Worm (Caenorhabditis elegans) whole organism, L1 larva: ENCODE results near the gene sur-7.
A peak's percentile ranks its signal among the peaks of the same experiment; 100 is the strongest.

ENCODE experiments used
- C04F5.9 ChIP-seq: sonication (generic microtip); optimal IDR thresholded peaks from 2 replicates; lab custom pipeline; 2016; ENCODE audit warnings: missing genetic modification characterization, missing compliant biosample characterization
- F16B12.6 ChIP-seq: fragments of 150-350 bp; optimal IDR thresholded peaks from 2 replicates; lab custom pipeline; 2014; ENCODE audit warnings: missing biosample characterization, missing genetic modification characterization
- ama-1 ChIP-seq: fragments of 150-350 bp; optimal IDR thresholded peaks from 2 replicates; lab custom pipeline; 2014
- blmp-1 ChIP-seq: fragments of 150-350 bp; optimal IDR thresholded peaks from 2 replicates; lab custom pipeline; 2014; ENCODE audit warnings: missing biosample characterization, missing genetic modification characterization
- ceh-63 ChIP-seq: fragments of 200-800 bp; sonication (Bioruptor generic); optimal IDR thresholded peaks from 2 replicates; lab custom pipeline; 2018; ENCODE audit warnings: mild to moderate bottlenecking, missing genetic modification characterization, missing compliant biosample characterization
- ceh-82 ChIP-seq, 3 experiments: fragments of 150-350 bp in 1 of 3; sonication (generic microtip) in 2 of 3; optimal IDR thresholded peaks; 2 replicates each; lab custom pipeline; 2014 to 2017; ENCODE audit warnings: missing biosample characterization in 3 of 3, missing genetic modification characterization in 3 of 3
- ceh-88 ChIP-seq: fragments of 200-800 bp; sonication (Bioruptor generic); IDR thresholded peaks from 2 replicates; pipeline ENCODE4 v1.3.6; 2022; ENCODE audit warnings: missing genetic modification characterization, missing compliant biosample characterization
- ceh-90 ChIP-seq: sonication (generic microtip); optimal IDR thresholded peaks from 2 replicates; lab custom pipeline; 2016; ENCODE audit warnings: missing genetic modification characterization, missing compliant biosample characterization
- ces-1 ChIP-seq: fragments of 150-350 bp; optimal IDR thresholded peaks from 2 replicates; lab custom pipeline; 2014; ENCODE audit warnings: missing biosample characterization, missing genetic modification reagents, missing genetic modification characterization
- dpl-1 ChIP-seq, 3 experiments: fragments of 150-350 bp in 2 of 3; sonication (generic microtip) in 1 of 3; optimal IDR thresholded peaks; 2 replicates each; lab custom pipeline; 2014 to 2017; ENCODE audit warnings: missing biosample characterization in 3 of 3, missing genetic modification characterization in 3 of 3, missing genetic modification reagents in 3 of 3
- efl-1 ChIP-seq, 4 experiments: fragments of 150-350 bp; optimal IDR thresholded peaks in 3 of 4; peaks in 1 of 4; 1 replicate in 1 of 4; 2 replicates in 3 of 4; lab custom pipeline; 2014; ENCODE audit warnings: missing biosample characterization in 2 of 4, missing genetic modification characterization in 2 of 4, missing genetic modification reagents in 2 of 4
- egl-27 ChIP-seq, 2 experiments: fragments of 150-350 bp in 1 of 2; sonication (generic microtip); optimal IDR thresholded peaks; 3 replicates each; lab custom pipeline; 2017 to 2018; ENCODE audit warnings: missing biosample characterization in 2 of 2, missing genetic modification characterization in 2 of 2, missing genetic modification reagents in 2 of 2
- elt-2 ChIP-seq: sonication (generic microtip); optimal IDR thresholded peaks from 2 replicates; lab custom pipeline; 2016; ENCODE audit warnings: missing genetic modification characterization, mild to moderate bottlenecking, inconsistent platforms, missing compliant biosample characterization, missing genetic modification reagents
- fkh-4 ChIP-seq: sonication (generic microtip); optimal IDR thresholded peaks from 2 replicates; lab custom pipeline; 2016; ENCODE audit warnings: missing compliant biosample characterization, missing genetic modification characterization, borderline replicate concordance
- hpl-2 ChIP-seq: fragments of 150-350 bp; optimal IDR thresholded peaks from 2 replicates; lab custom pipeline; 2014; ENCODE audit warnings: missing biosample characterization, missing genetic modification reagents, missing genetic modification characterization
- jun-1 ChIP-seq: fragments of 150-350 bp; optimal IDR thresholded peaks from 2 replicates; lab custom pipeline; 2014; ENCODE audit warnings: missing biosample characterization, missing genetic modification reagents, missing genetic modification characterization
- lin-13 ChIP-seq: fragments of 150-350 bp; optimal IDR thresholded peaks from 2 replicates; lab custom pipeline; 2014; ENCODE audit warnings: missing biosample characterization, missing genetic modification reagents, missing genetic modification characterization
- lin-14 ChIP-seq: fragments of 200-800 bp; sonication (Bioruptor generic); optimal IDR thresholded peaks from 2 replicates; lab custom pipeline; 2018; ENCODE audit warnings: mild to moderate bottlenecking, missing genetic modification characterization, moderate library complexity, missing compliant biosample characterization
- lin-35 ChIP-seq, 2 experiments: fragments of 150-350 bp; optimal IDR thresholded peaks; 2 replicates each; lab custom pipeline; 2014; ENCODE audit warnings: missing biosample characterization in 2 of 2, missing genetic modification characterization in 2 of 2, missing genetic modification reagents in 2 of 2
- lsy-2 ChIP-seq, 2 experiments: fragments of 150-350 bp; optimal IDR thresholded peaks; 2 replicates each; lab custom pipeline; 2014; ENCODE audit warnings: missing biosample characterization in 2 of 2, missing genetic modification characterization in 2 of 2
- mef-2 ChIP-seq: fragments of 150-350 bp; optimal IDR thresholded peaks from 2 replicates; lab custom pipeline; 2014; ENCODE audit warnings: missing biosample characterization, missing genetic modification characterization
- nhr-11 ChIP-seq: fragments of 150-350 bp; optimal IDR thresholded peaks from 2 replicates; lab custom pipeline; 2014; ENCODE audit warnings: missing biosample characterization, missing genetic modification characterization
- nhr-12 ChIP-seq: sonication (generic microtip); optimal IDR thresholded peaks from 2 replicates; lab custom pipeline; 2017; ENCODE audit warnings: missing biosample characterization, missing genetic modification characterization
- nhr-20 ChIP-seq: sonication (generic microtip); optimal IDR thresholded peaks from 2 replicates; lab custom pipeline; 2016; ENCODE audit warnings: mild to moderate bottlenecking, missing genetic modification characterization, missing compliant biosample characterization
- nhr-47 ChIP-seq: sonication (generic microtip); optimal IDR thresholded peaks from 2 replicates; lab custom pipeline; 2016; ENCODE audit warnings: mild to moderate bottlenecking, missing genetic modification characterization, moderate library complexity, missing compliant biosample characterization
- nhr-85 ChIP-seq: sonication (generic microtip); peaks from one replicate; lab custom pipeline; 2016; ENCODE audit warnings: missing genetic modification characterization, inconsistent platforms, missing compliant biosample characterization
- pag-3 ChIP-seq: sonication (generic microtip); optimal IDR thresholded peaks from 2 replicates; lab custom pipeline; 2017; ENCODE audit warnings: missing genetic modification characterization, mild to moderate bottlenecking, missing compliant biosample characterization, antibody characterized with exemption, borderline replicate concordance; ENCODE audit not compliant: insufficient read depth
- rnt-1 ChIP-seq: sonication (generic microtip); optimal IDR thresholded peaks from 2 replicates; lab custom pipeline; 2016; ENCODE audit warnings: mild to moderate bottlenecking, missing genetic modification characterization, moderate library complexity, missing compliant biosample characterization
- snu-23 ChIP-seq: sonication (generic microtip); optimal IDR thresholded peaks from 2 replicates; lab custom pipeline; 2016; ENCODE audit warnings: missing genetic modification characterization, missing compliant biosample characterization
- sptf-1 ChIP-seq: fragments of 150-350 bp; optimal IDR thresholded peaks from 2 replicates; lab custom pipeline; 2014; ENCODE audit warnings: missing biosample characterization, missing genetic modification characterization
- sup-37 ChIP-seq: fragments of 200-800 bp; sonication (Bioruptor generic); optimal IDR thresholded peaks from 2 replicates; lab custom pipeline; 2018; ENCODE audit warnings: mild to moderate bottlenecking, missing genetic modification characterization, missing compliant biosample characterization
- swsn-7 ChIP-seq: sonication (generic microtip); optimal IDR thresholded peaks from 2 replicates; lab custom pipeline; 2016; ENCODE audit warnings: missing genetic modification characterization, missing compliant biosample characterization
- unc-62 ChIP-seq: fragments of 150-350 bp; optimal IDR thresholded peaks from 2 replicates; lab custom pipeline; 2014; ENCODE audit warnings: missing biosample characterization, missing genetic modification reagents, missing genetic modification characterization
- zag-1 ChIP-seq: fragments of 150-350 bp; optimal IDR thresholded peaks from 2 replicates; lab custom pipeline; 2014; ENCODE audit warnings: missing biosample characterization, missing genetic modification characterization
- ztf-11 ChIP-seq, 2 experiments: sonication (generic microtip); optimal IDR thresholded peaks; 2 replicates each; lab custom pipeline; 2016 to 2017; ENCODE audit warnings: missing genetic modification characterization in 2 of 2, missing biosample characterization in 1 of 2, missing compliant biosample characterization in 1 of 2

The sur-7 gene

DNA sequence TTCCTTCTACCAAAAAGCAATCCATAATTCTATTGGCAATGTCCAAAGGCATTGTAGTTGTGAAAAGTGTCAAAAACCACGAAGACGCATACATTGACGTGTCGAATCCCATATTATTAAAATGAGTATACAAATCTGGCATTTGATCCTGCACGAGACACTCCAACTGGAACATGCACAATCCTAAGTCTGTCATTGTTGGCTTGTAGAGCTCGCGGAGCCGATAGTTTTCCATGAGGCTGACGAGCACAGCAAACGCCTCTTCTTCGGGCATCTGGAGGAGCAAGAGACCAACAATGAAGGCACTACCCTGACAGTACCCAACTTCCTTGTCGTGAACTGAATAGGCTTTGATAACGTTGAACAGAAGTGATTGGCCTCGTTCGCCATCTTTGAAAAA lies 30.2 kb downstream of the sur-7 start:
- TF ChIP-seq blmp-1 (tag; lab: Kevin White, UChicago) = no peak
- no peak for TF ChIP-seq swsn-7 (tag; lab: Kevin White, UChicago)
- TF ChIP-seq lsy-2 (tag; optimal IDR thresholded peaks at IDR 0.05; lab: Kevin White, UChicago) = no peak
- TF ChIP-seq ceh-88 (GFP tag; lab: Robert Waterston, UW) = no peak
- no peak for TF ChIP-seq sptf-1

DNA sequence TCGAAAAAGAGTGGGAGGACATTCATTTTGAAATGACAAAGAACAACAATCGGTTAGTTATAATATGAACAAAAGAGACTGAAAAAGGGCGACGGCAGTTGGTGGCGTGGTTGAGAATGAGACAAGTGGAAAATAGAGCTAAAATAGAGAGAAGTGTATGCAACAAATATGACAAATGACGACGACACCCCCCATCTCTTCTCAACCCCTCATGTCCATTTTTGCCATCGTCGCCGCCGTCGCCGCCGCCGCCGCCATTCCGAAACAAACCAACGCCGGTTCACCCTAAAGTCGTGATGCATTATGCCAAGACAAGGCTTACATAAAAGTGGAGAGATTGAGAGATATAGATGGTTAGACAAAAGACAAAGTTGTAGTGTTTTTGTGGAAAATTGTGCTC lies 32.8 kb downstream of the sur-7 start:
- TF ChIP-seq lin-14 (GFP tag; lab: Kevin White, UChicago) = peak; percentile 41
- no peak for TF ChIP-seq swsn-7 (tag; lab: Kevin White, UChicago)
- TF ChIP-seq, all 84 proteins: peak for 1

DNA sequence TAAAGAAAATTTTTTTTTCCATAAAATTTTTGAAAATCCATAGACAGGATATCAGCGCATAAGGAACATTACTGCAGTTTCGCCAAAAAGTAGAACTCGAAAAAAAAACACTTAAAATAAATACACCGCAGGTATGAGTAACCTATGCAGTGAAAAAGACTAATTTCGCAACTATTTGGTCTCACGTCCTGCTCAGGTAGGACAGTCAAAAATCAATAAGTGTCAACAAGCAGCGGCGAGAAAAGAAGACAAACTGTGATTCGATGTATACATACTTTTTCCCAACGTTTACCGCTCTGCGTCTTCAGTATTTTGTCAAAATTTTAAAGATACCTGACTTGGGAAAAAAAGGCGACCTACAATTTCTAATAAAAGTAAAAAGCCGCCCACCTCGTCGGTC lies 35.6 kb downstream of the sur-7 start:
- TF ChIP-seq nhr-20 (tag; lab: Kevin White, UChicago) (no peak), zag-1 (tag; lab: Kevin White, UChicago) (no peak), swsn-7 (tag; lab: Kevin White, UChicago) (no peak), ceh-88 (GFP tag; lab: Robert Waterston, UW) (no peak), ces-1 (GFP tag; lab: Kevin White, UChicago) (no peak), hpl-2 (GFP tag; lab: Kevin White, UChicago) (no peak)

DNA sequence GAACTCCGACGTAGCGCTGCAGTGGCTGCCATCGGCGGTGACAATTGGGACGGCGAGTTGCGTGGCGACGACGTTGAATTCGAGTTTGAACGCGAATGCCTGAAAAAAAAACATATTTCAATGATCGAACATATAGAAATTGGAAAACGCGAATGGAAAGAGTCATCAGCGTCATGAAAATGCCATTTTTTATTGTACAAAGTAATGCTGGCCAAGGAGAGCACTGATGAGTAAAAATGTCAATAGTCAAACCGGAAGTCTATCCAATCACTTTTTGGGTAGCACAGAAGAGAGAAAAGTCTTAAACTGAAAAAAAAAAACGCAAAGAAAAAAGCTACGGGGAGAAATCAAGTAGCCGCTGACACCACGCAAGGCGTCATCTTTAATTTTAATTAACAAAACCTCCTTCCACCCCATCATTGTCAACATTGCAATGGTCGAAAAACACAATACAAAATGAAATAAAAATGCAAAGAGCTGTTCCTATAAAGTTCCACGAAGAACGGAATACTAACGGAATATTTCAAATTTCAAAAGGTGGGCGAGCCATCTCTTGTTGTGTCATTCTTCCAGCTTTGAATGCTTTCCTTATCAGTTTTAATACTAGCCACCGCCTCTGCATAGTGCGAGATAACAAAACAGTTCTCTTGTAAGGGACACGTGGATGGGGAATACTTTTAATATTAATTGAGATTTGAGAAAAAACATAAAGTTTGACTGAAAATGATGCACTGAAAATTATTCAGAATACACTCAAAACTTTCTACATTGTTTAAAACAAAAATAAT lies 37.0 kb downstream of the sur-7 start:
- peak; percentile 47 for TF ChIP-seq elt-2 (tag; lab: Kevin White, UChicago)
- no peak for TF ChIP-seq egl-27 (tag; optimal IDR thresholded peaks at IDR 0.05; lab: Kevin White, UChicago)
- TF ChIP-seq, all 84 proteins: peak for 1

DNA sequence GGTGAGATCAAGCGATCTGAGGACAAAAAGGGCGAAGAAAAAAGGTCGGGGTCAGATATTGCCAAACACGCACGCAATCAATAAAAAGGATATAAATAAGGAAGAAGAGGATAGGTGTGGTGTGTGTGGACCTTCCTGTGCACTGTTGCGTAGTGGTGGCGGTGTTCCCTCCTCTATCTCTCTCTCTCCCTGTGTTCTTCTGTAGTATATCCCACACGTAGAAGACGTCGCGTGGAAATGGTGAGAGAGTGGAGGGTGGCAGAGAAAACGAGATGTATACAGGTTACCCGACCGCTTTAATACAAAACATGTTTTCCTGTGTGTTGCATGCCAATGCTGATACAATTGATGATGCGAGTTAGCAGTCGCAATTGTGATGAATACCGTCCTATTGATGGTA lies 38.2 kb downstream of the sur-7 start:
- TF ChIP-seq snu-23 (GFP tag; lab: Kevin White, UChicago) (peak; percentile 11), lin-13 (no peak), blmp-1 (tag; lab: Kevin White, UChicago) (peak; percentile 30), lin-14 (GFP tag; lab: Kevin White, UChicago) (peak; percentile 59), nhr-85 (tag; lab: Kevin White, UChicago) (peak; percentile 68), dpl-1 (GFP tag; optimal IDR thresholded peaks at IDR 0.05; lab: Kevin White, UChicago) (no peak)

DNA sequence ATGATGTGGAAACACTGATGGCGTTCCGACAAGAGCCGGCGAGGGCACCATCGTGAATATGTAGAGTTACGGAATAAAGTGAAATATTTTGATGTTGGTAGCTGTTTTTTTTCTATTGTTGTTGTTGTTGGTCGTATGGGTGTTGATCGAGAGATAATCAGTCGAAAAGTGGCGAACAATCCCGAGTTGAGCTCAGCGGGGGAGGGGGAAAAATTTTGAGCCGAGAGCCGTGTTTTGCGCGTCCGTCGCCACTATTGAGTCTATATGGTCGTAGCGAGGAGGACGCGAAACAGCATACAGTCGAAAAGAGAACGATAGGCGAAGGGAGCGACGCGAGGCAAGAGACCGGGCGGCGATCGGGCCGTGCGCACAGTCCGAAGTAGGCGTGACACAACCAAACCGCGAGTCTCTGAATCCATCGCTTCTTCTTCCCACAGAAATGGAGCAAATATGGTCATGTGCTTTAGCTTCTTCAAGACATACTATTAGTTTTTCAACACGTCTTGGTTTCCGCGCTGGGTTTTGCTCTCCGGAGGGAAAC lies 40.5 kb downstream of the sur-7 start, which contains the start of gene eat-17:
Gene eat-17 (minus strand): TSS at position 51 of the 541 bp plus-strand sequence.
- TF ChIP-seq efl-1 (optimal IDR thresholded peaks at IDR 0.05; lab: Kevin White, UChicago) (no peak), efl-1 (GFP tag; optimal IDR thresholded peaks at IDR 0.05 in 1 of 2; lab: Kevin White, UChicago) (no peak), ces-1 (GFP tag; lab: Kevin White, UChicago) (no peak), nhr-47 (tag; lab: Kevin White, UChicago) (no peak), lin-35 (GFP tag; optimal IDR thresholded peaks at IDR 0.05; lab: Kevin White, UChicago) (no peak), fkh-4 (tag; lab: Kevin White, UChicago) (no peak), ama-1 (lab: Kevin White, UChicago) (no peak)
- TF ChIP-seq, all 84 proteins: peak for 0

DNA sequence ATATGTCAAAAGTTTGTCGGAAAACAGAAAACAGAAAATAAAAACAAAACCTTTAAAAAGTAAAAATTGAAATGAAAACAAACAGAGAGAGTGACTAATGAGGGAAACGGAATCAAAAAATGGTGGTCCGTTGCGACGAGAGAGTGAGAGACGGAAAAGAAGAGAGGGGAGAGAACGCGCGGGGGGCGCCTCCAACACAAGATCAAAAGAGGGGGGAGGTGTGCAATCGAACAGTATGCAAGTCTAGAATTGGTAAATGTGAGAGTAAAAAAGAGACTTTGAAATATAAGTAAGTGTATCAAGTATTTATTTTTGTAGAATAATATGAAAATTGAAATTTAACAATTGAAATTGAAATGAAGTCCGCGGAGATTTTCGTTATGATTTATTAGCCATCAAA lies 42.0 kb downstream of the sur-7 start:
- TF ChIP-seq hpl-2 (GFP tag; lab: Kevin White, UChicago) (no peak), nhr-11 (tag; lab: Kevin White, UChicago) (no peak), dpl-1 (GFP tag; optimal IDR thresholded peaks at IDR 0.05; lab: Kevin White, UChicago) (no peak), mef-2 (tag; lab: Kevin White, UChicago) (no peak), pag-3 (no peak), rnt-1 (tag; lab: Kevin White, UChicago) (no peak), C04F5.9 (tag; lab: Kevin White, UChicago) (no peak), ceh-82 (tag; optimal IDR thresholded peaks at IDR 0.05; lab: Kevin White, UChicago) (no peak), ceh-88 (GFP tag; lab: Robert Waterston, UW) (no peak), F16B12.6 (tag; lab: Kevin White, UChicago) (no peak), unc-62 (GFP tag; lab: Kevin White, UChicago) (no peak), nhr-12 (tag; lab: Kevin White, UChicago) (no peak), ceh-90 (tag; lab: Kevin White, UChicago) (no peak), sup-37 (GFP tag; lab: Kevin White, UChicago) (no peak), jun-1 (tag; lab: Kevin White, UChicago) (no peak), ztf-11 (tag; optimal IDR thresholded peaks at IDR 0.05; lab: Kevin White, UChicago) (no peak), ceh-63 (no peak), blmp-1 (tag; lab: Kevin White, UChicago) (no peak), elt-2 (tag; lab: Kevin White, UChicago) (no peak)
- TF ChIP-seq, all 84 proteins: peak for 0
